Worm (Caenorhabditis elegans) whole organism, young adult: ENCODE data around the gene ugt-53.

Experiments
- C06A6.2 ChIP-seq: fragments of 200-800 bp; sonication (Bioruptor generic); conservative IDR thresholded peaks from 2 replicates; pipeline ENCODE4 v1.3.6; 2022; ENCODE audit warnings: missing genetic modification characterization, missing compliant biosample characterization
- F33H1.4 ChIP-seq: fragments of 200-800 bp; sonication (Bioruptor generic); IDR thresholded peaks from 2 replicates; pipeline ENCODE4 v1.3.6; 2022; ENCODE audit warnings: missing genetic modification reagents, missing genetic modification characterization, missing compliant biosample characterization
- F37B4.10 ChIP-seq: fragments of 200-800 bp; sonication (Bioruptor generic); IDR thresholded peaks from 2 replicates; pipeline ENCODE4 v1.3.6; 2022; ENCODE audit warnings: missing genetic modification characterization, missing compliant biosample characterization
- F52B5.7 ChIP-seq: sonication (generic microtip); optimal IDR thresholded peaks from 2 replicates; lab custom pipeline; 2016; ENCODE audit warnings: mild to moderate bottlenecking, missing genetic modification characterization, missing compliant biosample characterization
- F57C9.4 ChIP-seq: sonication (generic microtip); optimal IDR thresholded peaks from 2 replicates; lab custom pipeline; 2017; ENCODE audit warnings: mild to moderate bottlenecking, missing genetic modification characterization, missing compliant biosample characterization
- K12H6.12 ChIP-seq: fragments of 200-800 bp; sonication (Bioruptor generic); optimal IDR thresholded peaks from 2 replicates; lab custom pipeline; 2018; ENCODE audit warnings: mild to moderate bottlenecking, missing genetic modification characterization, missing compliant biosample characterization
- Y53F4B.3 ChIP-seq: fragments of 200-800 bp; sonication (Bioruptor generic); IDR thresholded peaks from 2 replicates; pipeline ENCODE4 v1.3.6; 2022; ENCODE audit warnings: missing genetic modification reagents, missing genetic modification characterization, missing compliant biosample characterization
- Y56A3A.18 ChIP-seq: fragments of 200-800 bp; sonication (Bioruptor generic); IDR thresholded peaks from 2 replicates; pipeline ENCODE4 v1.3.6; 2022; ENCODE audit warnings: missing genetic modification reagents, missing genetic modification characterization, missing compliant biosample characterization
- ZK185.1 ChIP-seq: sonication (generic microtip); optimal IDR thresholded peaks from 2 replicates; lab custom pipeline; 2016; ENCODE audit warnings: mild to moderate bottlenecking, missing genetic modification characterization, missing compliant biosample characterization; ENCODE audit not compliant: poor library complexity, severe bottlenecking
- aptf-3 ChIP-seq: fragments of 200-800 bp; sonication (Bioruptor generic); IDR thresholded peaks from 2 replicates; pipeline ENCODE4 v1.3.6; 2022; ENCODE audit warnings: missing genetic modification characterization, missing compliant biosample characterization
- atf-7 ChIP-seq: sonication (generic microtip); optimal IDR thresholded peaks from 2 replicates; lab custom pipeline; 2017; ENCODE audit warnings: mild to moderate bottlenecking, missing genetic modification characterization, missing compliant biosample characterization
- athp-1 ChIP-seq: sonication (generic microtip); optimal IDR thresholded peaks from 2 replicates; lab custom pipeline; 2017; ENCODE audit warnings: mild to moderate bottlenecking, missing genetic modification characterization, missing compliant biosample characterization
- attf-5 ChIP-seq: fragments of 200-800 bp; sonication (Bioruptor generic); optimal IDR thresholded peaks from 2 replicates; lab custom pipeline; 2018; ENCODE audit warnings: mild to moderate bottlenecking, missing genetic modification characterization, missing compliant biosample characterization
- attf-6 ChIP-seq: fragments of 200-800 bp; sonication (Bioruptor generic); IDR thresholded peaks from 2 replicates; pipeline ENCODE4 v1.3.6; 2022; ENCODE audit warnings: missing genetic modification reagents, missing genetic modification characterization, missing compliant biosample characterization
- cebp-2 ChIP-seq: fragments of 200-800 bp; sonication (Bioruptor generic); IDR thresholded peaks from 2 replicates; pipeline ENCODE4 v1.3.6; 2022; ENCODE audit warnings: missing genetic modification characterization, missing compliant biosample characterization
- ceh-100 ChIP-seq: fragments of 200-800 bp; sonication (Bioruptor generic); IDR thresholded peaks from 2 replicates; pipeline ENCODE4 v1.3.6; 2022; ENCODE audit warnings: missing genetic modification reagents, missing genetic modification characterization, missing compliant biosample characterization
- dpl-1 ChIP-seq: fragments of 150-350 bp; optimal IDR thresholded peaks from 2 replicates; lab custom pipeline; 2014; ENCODE audit warnings: missing biosample characterization, missing genetic modification reagents, missing genetic modification characterization
- efl-1 ChIP-seq: fragments of 150-350 bp; optimal IDR thresholded peaks from 2 replicates; lab custom pipeline; 2014; ENCODE audit warnings: missing biosample characterization, missing genetic modification reagents, missing genetic modification characterization
- ekl-4 ChIP-seq: fragments of 200-800 bp; sonication (Bioruptor generic); IDR thresholded peaks from 2 replicates; pipeline ENCODE4 v1.3.6; 2022; ENCODE audit warnings: missing genetic modification reagents, missing genetic modification characterization, missing compliant biosample characterization
- hrde-1 ChIP-seq: sonication (generic microtip); optimal IDR thresholded peaks from 2 replicates; lab custom pipeline; 2016; ENCODE audit warnings: missing genetic modification characterization, mild to moderate bottlenecking, missing compliant biosample characterization, moderate library complexity, missing genotype, missing genetic modification reagents, borderline replicate concordance
- lin-40 ChIP-seq: sonication (generic microtip); optimal IDR thresholded peaks from 2 replicates; lab custom pipeline; 2016; ENCODE audit warnings: missing genetic modification characterization, mild to moderate bottlenecking, missing compliant biosample characterization, missing genotype, missing genetic modification reagents
- lsl-1 ChIP-seq: fragments of 200-800 bp; sonication (Bioruptor generic); optimal IDR thresholded peaks from 2 replicates; lab custom pipeline; 2018; ENCODE audit warnings: mild to moderate bottlenecking, missing genetic modification characterization, moderate library complexity, missing compliant biosample characterization
- lsy-27 ChIP-seq: sonication (generic microtip); optimal IDR thresholded peaks from 2 replicates; lab custom pipeline; 2017; ENCODE audit warnings: missing genetic modification characterization, mild to moderate bottlenecking, missing compliant biosample characterization, antibody characterized with exemption, missing genotype, borderline replicate concordance; ENCODE audit not compliant: insufficient read depth
- madf-3 ChIP-seq: fragments of 200-800 bp; sonication (Bioruptor generic); IDR thresholded peaks from 2 replicates; pipeline ENCODE4 v1.3.6; 2022; ENCODE audit warnings: missing genetic modification reagents, missing genetic modification characterization, missing compliant biosample characterization
- mxl-1 ChIP-seq: sonication (generic microtip); optimal IDR thresholded peaks from 2 replicates; lab custom pipeline; 2016; ENCODE audit warnings: missing genetic modification characterization, missing compliant biosample characterization
- nhr-179 ChIP-seq: sonication (generic microtip); optimal IDR thresholded peaks from 2 replicates; lab custom pipeline; 2016; ENCODE audit warnings: mild to moderate bottlenecking, missing genetic modification characterization, missing compliant biosample characterization
- nhr-27 ChIP-seq: fragments of 200-800 bp; sonication (Bioruptor generic); optimal IDR thresholded peaks from 2 replicates; lab custom pipeline; 2018; ENCODE audit warnings: mild to moderate bottlenecking, missing genetic modification characterization, moderate library complexity, missing compliant biosample characterization
- nhr-80 ChIP-seq: sonication (generic microtip); optimal IDR thresholded peaks from 2 replicates; lab custom pipeline; 2016; ENCODE audit warnings: missing genetic modification characterization, missing compliant biosample characterization
- pha-4 ChIP-seq: fragments of 150-350 bp; sonication (generic microtip); optimal IDR thresholded peaks from 2 replicates; lab custom pipeline; 2014; ENCODE audit warnings: missing biosample characterization, missing genetic modification reagents, missing genetic modification characterization
- rec-8 ChIP-seq, 2 experiments: sonication (generic microtip); optimal IDR thresholded peaks; 2 replicates each; lab custom pipeline; 2016; ENCODE audit warnings: mild to moderate bottlenecking in 2 of 2, missing genetic modification characterization in 2 of 2, missing genetic modification reagents in 2 of 2, missing genotype in 2 of 2, missing biosample characterization in 1 of 2, missing compliant biosample characterization in 1 of 2, moderate library complexity in 1 of 2
- repo-1 ChIP-seq: sonication (generic microtip); optimal IDR thresholded peaks from 2 replicates; lab custom pipeline; 2017; ENCODE audit warnings: mild to moderate bottlenecking, missing genetic modification characterization, missing compliant biosample characterization
- snpc-1.3 ChIP-seq: sonication (generic microtip); optimal IDR thresholded peaks from 2 replicates; lab custom pipeline; 2017; ENCODE audit warnings: missing genetic modification characterization, mild to moderate bottlenecking, missing compliant biosample characterization, antibody characterized with exemption, moderate library complexity, missing genotype, missing genetic modification reagents; ENCODE audit not compliant: insufficient read depth
- snpc-4 ChIP-seq, 5 experiments: fragments of 150-350 bp in 1 of 5; sonication (generic microtip) in 4 of 5; optimal IDR thresholded peaks; 2 replicates each; lab custom pipeline; 2014 to 2018; ENCODE audit warnings: missing genetic modification characterization in 5 of 5, missing biosample characterization in 3 of 5, antibody characterized with exemption in 2 of 5, mild to moderate bottlenecking in 2 of 5, missing compliant biosample characterization in 2 of 5, missing genotype in 2 of 5, moderate library complexity in 2 of 5, missing genetic modification reagents in 1 of 5
- unc-130 ChIP-seq: sonication (generic microtip); optimal IDR thresholded peaks from 2 replicates; lab custom pipeline; 2016; ENCODE audit warnings: missing genetic modification reagents, missing genetic modification characterization, missing compliant biosample characterization
- xnd-1 ChIP-seq: sonication (generic microtip); optimal IDR thresholded peaks from 2 replicates; lab custom pipeline; 2016; ENCODE audit warnings: missing genotype, missing genetic modification reagents, missing genetic modification characterization, missing compliant biosample characterization
- zim-3 ChIP-seq: sonication (generic microtip); optimal IDR thresholded peaks from 2 replicates; lab custom pipeline; 2017; ENCODE audit warnings: mild to moderate bottlenecking, missing genetic modification characterization, moderate library complexity, missing compliant biosample characterization
- ztf-18 ChIP-seq: sonication (generic microtip); optimal IDR thresholded peaks from 2 replicates; lab custom pipeline; 2016; ENCODE audit warnings: missing genotype, mild to moderate bottlenecking, missing genetic modification characterization, missing compliant biosample characterization
- ztf-26 ChIP-seq: sonication (generic microtip); optimal IDR thresholded peaks from 2 replicates; lab custom pipeline; 2017; ENCODE audit warnings: missing genetic modification characterization, missing compliant biosample characterization
- ztf-3 ChIP-seq: fragments of 200-800 bp; sonication (Bioruptor generic); optimal IDR thresholded peaks from 2 replicates; lab custom pipeline; 2018; ENCODE audit warnings: mild to moderate bottlenecking, missing genetic modification characterization, missing compliant biosample characterization

ugt-53 gene

DNA sequence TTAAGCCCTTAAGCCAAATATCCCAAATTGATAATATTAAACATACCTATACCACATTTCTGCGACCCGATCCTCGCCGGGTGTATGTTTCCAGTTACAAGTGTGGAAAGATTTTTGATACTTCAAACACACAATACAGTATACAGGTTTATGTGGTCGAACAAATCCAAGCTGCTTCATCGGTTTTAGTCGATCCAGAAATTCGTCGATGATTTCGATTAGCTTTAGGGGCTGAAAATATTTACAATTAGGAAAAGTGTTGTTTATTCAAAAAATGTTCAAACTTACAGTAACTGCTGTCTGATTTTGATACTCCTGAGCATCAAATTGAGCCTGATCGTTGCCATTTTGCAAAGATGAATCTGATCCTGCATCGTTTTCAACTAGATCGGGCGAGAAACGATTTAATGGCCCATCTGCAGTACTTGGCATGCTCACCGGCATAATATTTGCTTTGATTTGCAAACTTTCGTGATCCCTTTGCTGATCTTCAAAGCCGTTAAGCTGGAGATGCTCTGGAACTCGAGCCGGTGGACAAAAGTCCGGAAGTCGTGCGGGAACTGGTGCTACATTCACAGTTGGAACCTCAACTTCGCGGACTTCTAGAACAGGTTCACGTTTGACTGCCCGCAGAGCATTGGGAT is 27.2 kb downstream of the ugt-53 start:
- TF ChIP-seq F37B4.10 (GFP tag; lab: Robert Waterston, UW): peak; percentile 95; the same call in 1 of the 2 replicates
- TF ChIP-seq efl-1 (GFP tag; lab: Kevin White, UChicago): no peak
- TF ChIP-seq ztf-26 (tag; lab: Kevin White, UChicago): no peak
- TF ChIP-seq F52B5.7 (tag; lab: Kevin White, UChicago): peak; percentile 0
- TF ChIP-seq attf-6 (GFP tag; lab: Robert Waterston, UW): no peak

DNA sequence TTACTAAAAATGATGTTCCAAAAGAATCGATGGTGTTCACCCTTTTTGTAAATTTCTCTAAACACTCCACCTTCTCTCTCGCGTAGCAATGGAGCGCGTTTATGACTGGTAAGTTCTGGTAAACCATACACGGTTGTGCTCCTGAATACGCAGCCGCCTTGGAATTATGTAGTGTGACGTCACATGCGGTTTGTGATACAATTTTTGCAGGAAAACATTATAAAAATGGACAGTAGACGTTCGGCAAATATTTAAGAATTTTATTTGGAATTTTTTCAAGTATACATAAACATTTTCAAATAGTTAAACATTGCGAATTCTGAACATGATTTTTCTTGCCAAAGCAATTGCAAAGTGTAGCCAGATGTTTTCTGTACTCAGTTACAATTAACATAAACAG is 28.4 kb downstream of the ugt-53 start, which contains the start of gene F37B4.10:
Gene F37B4.10 (minus strand): TSS at position 101 of the 400 bp plus-strand sequence.
- TF ChIP-seq lsy-27 (no peak), snpc-4 (GFP tag; optimal IDR thresholded peaks at IDR 0.05; lab: Kevin White, UChicago) (no peak), snpc-4 (tag; optimal IDR thresholded peaks at IDR 0.05; lab: Kevin White, UChicago) (no peak), mxl-1 (tag; lab: Kevin White, UChicago) (no peak), dpl-1 (no peak), efl-1 (GFP tag; lab: Kevin White, UChicago) (no peak), snpc-1.3 (no peak)

DNA sequence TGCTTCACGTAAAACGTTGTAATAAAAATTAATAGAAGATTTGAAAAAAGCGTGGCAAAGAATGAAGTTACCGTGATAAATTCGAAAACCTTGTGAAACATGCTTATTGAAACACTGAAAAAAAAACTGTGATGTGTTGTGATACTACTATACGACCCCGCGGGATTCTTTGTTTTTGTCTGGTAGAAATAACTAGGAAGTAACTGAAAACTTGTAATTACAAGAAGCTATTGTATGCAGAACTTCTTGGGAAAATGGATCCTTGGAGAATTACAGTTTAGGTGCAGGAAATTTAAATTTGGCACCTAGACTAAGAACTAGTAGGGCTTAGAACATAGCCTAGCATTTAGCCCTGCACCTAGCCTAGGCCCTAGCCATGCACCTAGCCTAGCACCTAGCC is 30.7 kb downstream of the ugt-53 start, which contains the start of gene str-39:
Gene str-39 (minus strand): TSS at position 101 of the 400 bp plus-strand sequence.
- TF ChIP-seq hrde-1 (tag; lab: Kevin White, UChicago) (no peak), ekl-4 (GFP tag; lab: Robert Waterston, UW) (no peak), ceh-100 (GFP tag; lab: Robert Waterston, UW) (no peak), aptf-3 (GFP tag; lab: Robert Waterston, UW) (no peak), dpl-1 (no peak), lsl-1 (GFP tag; lab: Kevin White, UChicago) (no peak), nhr-179 (no peak), pha-4 (no peak), attf-5 (no peak), ztf-3 (GFP tag; lab: Kevin White, UChicago) (no peak), madf-3 (GFP tag; lab: Robert Waterston, UW) (no peak), Y53F4B.3 (GFP tag; lab: Robert Waterston, UW) (no peak), ztf-26 (tag; lab: Kevin White, UChicago) (no peak), xnd-1 (tag; lab: Kevin White, UChicago) (no peak), zim-3 (tag; lab: Kevin White, UChicago) (no peak), lin-40 (tag; lab: Kevin White, UChicago) (no peak), repo-1 (tag; lab: Kevin White, UChicago) (no peak), athp-1 (tag; lab: Kevin White, UChicago) (no peak)

DNA sequence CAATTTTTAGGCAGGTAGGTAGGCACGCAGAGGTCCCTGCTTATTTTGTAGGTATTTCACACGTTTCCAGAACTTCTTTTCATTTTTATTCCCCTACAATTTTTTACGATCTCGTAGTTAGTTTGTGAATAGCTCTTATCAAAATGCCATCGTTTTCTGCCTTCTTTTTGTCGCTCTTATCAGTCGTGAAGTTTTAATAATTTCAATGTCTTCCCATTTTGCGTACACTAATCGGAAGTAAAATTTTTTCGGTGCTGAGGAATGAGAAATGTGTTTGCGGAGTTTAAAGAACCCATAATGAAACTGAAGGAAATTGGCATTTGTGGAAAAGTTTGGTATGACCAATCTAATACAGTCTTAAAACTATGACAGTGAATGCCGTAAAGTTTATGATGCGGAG is 31.2 kb downstream of the ugt-53 start:
- TF ChIP-seq unc-130 (no peak), nhr-80 (tag; lab: Kevin White, UChicago) (peak; percentile 45)
- TF ChIP-seq, all 124 proteins: peak for 1

DNA sequence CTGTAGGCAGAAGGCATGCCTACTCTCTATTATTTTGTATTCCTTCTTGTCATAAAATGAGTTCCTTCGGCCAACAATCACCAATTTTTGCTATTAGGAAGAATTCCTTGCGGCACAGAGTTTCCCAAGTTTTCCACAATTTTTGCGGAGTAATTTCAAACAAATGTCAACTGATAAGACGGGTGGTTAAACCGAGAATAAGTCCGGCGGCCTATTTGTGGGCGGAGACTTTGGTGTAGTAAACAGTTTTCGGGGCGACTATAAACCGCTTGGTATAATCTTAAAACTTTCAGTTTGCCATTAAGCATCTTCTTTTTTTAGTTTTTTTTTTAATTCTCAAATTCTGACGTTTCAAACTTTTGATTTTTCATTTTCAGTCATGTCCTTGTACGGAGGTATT is 31.9 kb downstream of the ugt-53 start, which contains the start of gene ifc-1:
Gene ifc-1 (plus strand): TSS at position 378 of the 400 bp plus-strand sequence.
- TF ChIP-seq zim-3 (tag; lab: Kevin White, UChicago) (no peak), F37B4.10 (GFP tag; lab: Robert Waterston, UW) (no peak), Y56A3A.18 (GFP tag; lab: Robert Waterston, UW) (no peak), atf-7 (tag; lab: Kevin White, UChicago) (no peak), ztf-18 (tag; lab: Kevin White, UChicago) (no peak), C06A6.2 (GFP tag; lab: Robert Waterston, UW) (no peak), ZK185.1 (no peak), F33H1.4 (GFP tag; lab: Robert Waterston, UW) (no peak), dpl-1 (no peak), repo-1 (tag; lab: Kevin White, UChicago) (no peak), cebp-2 (GFP tag; lab: Robert Waterston, UW) (no peak), rec-8 (tag; optimal IDR thresholded peaks at IDR 0.05; lab: Kevin White, UChicago) (no peak), K12H6.12 (tag; lab: Kevin White, UChicago) (no peak), nhr-27 (tag; lab: Kevin White, UChicago) (no peak), F57C9.4 (tag; lab: Kevin White, UChicago) (no peak), aptf-3 (GFP tag; lab: Robert Waterston, UW) (no peak)
